Worm (Caenorhabditis elegans) whole organism, late embryonic: ENCODE data around the gene nhr-269.

Source experiments
- C08G9.2 ChIP-seq: sonication (generic microtip); optimal IDR thresholded peaks from 2 replicates; lab custom pipeline; 2016; ENCODE audit warnings: mild to moderate bottlenecking, missing genetic modification characterization, moderate library complexity, missing compliant biosample characterization
- K09A11.1 ChIP-seq: sonication (generic microtip); optimal IDR thresholded peaks from 2 replicates; lab custom pipeline; 2017; ENCODE audit warnings: antibody characterized with exemption, mild to moderate bottlenecking, missing genetic modification characterization, missing compliant biosample characterization; ENCODE audit not compliant: insufficient read depth
- ceh-48 ChIP-seq: sonication (generic microtip); optimal IDR thresholded peaks from 2 replicates; lab custom pipeline; 2016; ENCODE audit warnings: missing genetic modification characterization, inconsistent platforms, missing compliant biosample characterization
- fkh-10 ChIP-seq: fragments of 150-350 bp; optimal IDR thresholded peaks from 2 replicates; lab custom pipeline; 2014; ENCODE audit warnings: missing biosample characterization, missing genetic modification reagents, missing genetic modification characterization
- lim-6 ChIP-seq: sonication (generic microtip); optimal IDR thresholded peaks from 2 replicates; lab custom pipeline; 2016; ENCODE audit warnings: missing genetic modification characterization, missing compliant biosample characterization
- mec-3 ChIP-seq: sonication (generic microtip); optimal IDR thresholded peaks from 2 replicates; lab custom pipeline; 2016; ENCODE audit warnings: borderline replicate concordance, missing genetic modification characterization, missing compliant biosample characterization
- nhr-11 ChIP-seq: fragments of 150-350 bp; optimal IDR thresholded peaks from 2 replicates; lab custom pipeline; 2014; ENCODE audit warnings: missing biosample characterization, missing genetic modification characterization
- pha-4 ChIP-seq: fragments of 150-350 bp; optimal IDR thresholded peaks from 2 replicates; lab custom pipeline; 2018; ENCODE audit warnings: missing biosample characterization, missing genetic modification reagents, missing genetic modification characterization
- unc-86 ChIP-seq: sonication (generic microtip); optimal IDR thresholded peaks from 2 replicates; lab custom pipeline; 2016; ENCODE audit warnings: missing genetic modification characterization, missing compliant biosample characterization

ce11 chrV:15350615-15351014 is 19.0 kb downstream of the nhr-269 start, which contains the start of gene clec-231:
- TF ChIP-seq C08G9.2 (no peak), K09A11.1 (tag; lab: Kevin White, UChicago) (no peak), nhr-11 (tag; lab: Kevin White, UChicago) (no peak), unc-86 (no peak), lim-6 (tag; lab: Kevin White, UChicago) (no peak), fkh-10 (no peak), ceh-48 (tag; lab: Kevin White, UChicago) (no peak), mec-3 (no peak), pha-4 (tag; lab: Kevin White, UChicago) (no peak)
